Fruit fly (Drosophila melanogaster): ENCODE measurements around the gene Hibch.

The Hibch gene

DNA sequence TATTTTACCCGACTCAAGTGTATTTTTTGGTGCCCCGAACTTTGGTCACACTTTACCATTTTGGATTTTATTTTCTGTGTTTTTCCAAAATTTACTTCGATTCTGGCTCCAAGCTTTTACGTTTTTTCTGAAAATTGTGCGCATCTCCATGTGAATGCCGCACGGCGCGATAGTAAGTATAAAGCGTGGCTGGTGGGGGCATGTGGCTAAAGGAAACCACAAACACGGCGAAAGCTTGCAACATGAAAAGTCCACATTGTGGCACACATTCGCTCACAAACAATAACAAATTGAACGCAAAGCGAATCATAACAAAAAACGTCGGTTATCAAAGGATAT lies 36.3 kb upstream of the Hibch start, which contains the start of gene ear:
ear (plus strand) TSS at position 10 of the 339 bp plus-strand sequence.
- TF ChIP-seq MESR4 (GFP tag; optimal IDR thresholded peaks at IDR 0.05) (peak; percentile 87), CG4617 (GFP tag; optimal IDR thresholded peaks at IDR 0.05; ENCODE audit: borderline replicate concordance) (peak; percentile 82), CG17186 (GFP tag; optimal IDR thresholded peaks at IDR 0.05) (peak; percentile 55), MBD-R2 (GFP tag; IDR thresholded peaks at IDR 0.05) (peak; percentile 48), CG34422 (GFP tag; IDR thresholded peaks at IDR 0.05) (no peak), Hmx (GFP tag; optimal IDR thresholded peaks at IDR 0.05) (no peak), CG9797 (GFP tag; optimal IDR thresholded peaks at IDR 0.05) (peak; percentile 40), Dll (GFP tag; IDR thresholded peaks at IDR 0.05; ENCODE audit: partially characterized antibody) (0 out of 4 replicates have a peak, but pooled peaks have one; percentile 25), sens-2 (GFP tag; IDR thresholded peaks at IDR 0.05) (no peak), bbx (GFP tag; IDR thresholded peaks at IDR 0.05; ENCODE audit: partially characterized antibody) (0 out of 2 replicates have a peak, but pooled peaks have one; percentile 7), Med (GFP tag) (peak; percentile 11), ind (GFP tag; optimal IDR thresholded peaks at IDR 0.05) (no peak), bcd (GFP tag; optimal IDR thresholded peaks at IDR 0.05) (no peak), YL-1 (GFP tag; optimal IDR thresholded peaks at IDR 0.05) (no peak), Sin3A (optimal IDR thresholded peaks at IDR 0.05) (peak; percentile 0), mam (GFP tag; optimal IDR thresholded peaks at IDR 0.05) (no peak), Dad (GFP tag; optimal IDR thresholded peaks at IDR 0.05) (no peak), pzg (GFP tag; optimal IDR thresholded peaks at IDR 0.05) (peak; percentile 50), gfzf (GFP tag; optimal IDR thresholded peaks at IDR 0.05) (peak; percentile 81)

DNA sequence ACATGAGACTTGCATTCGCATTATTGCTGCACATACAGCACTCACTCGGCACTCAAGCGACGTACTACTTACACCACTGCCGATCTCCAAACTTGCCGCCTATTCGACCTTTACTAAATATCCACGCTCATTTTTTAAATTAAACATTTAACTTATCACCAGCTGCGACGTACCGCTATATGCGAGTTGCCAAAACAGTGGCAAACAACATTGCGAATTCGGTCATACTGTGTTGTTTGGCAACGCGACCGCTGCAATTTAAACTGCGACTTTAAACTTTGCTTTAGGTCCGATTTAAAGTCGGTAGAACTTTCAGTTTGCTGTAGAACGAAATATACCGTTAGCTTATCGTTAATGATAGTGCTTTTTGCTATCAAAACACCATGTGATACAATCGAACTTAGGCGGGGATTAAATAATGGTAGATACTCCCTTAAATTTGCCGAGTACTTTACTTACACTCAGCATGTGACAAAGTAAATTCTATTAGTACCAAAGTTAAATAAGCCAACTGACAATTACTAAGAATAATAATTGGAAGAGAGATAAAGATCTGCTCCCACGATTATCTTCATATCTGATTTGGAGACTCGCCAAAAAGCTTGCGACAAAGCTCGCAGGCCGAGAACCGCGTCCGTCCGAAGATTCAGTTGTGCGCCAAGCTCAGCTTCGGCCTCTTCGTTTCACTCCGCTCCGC lies 28.8 kb upstream of the Hibch start, which contains the start of the genes CG6236 and ea:
CG6236 (minus strand) TSS at position 187 of the 697 bp plus-strand sequence.
ea (plus strand) TSS at position 647 of the 697 bp plus-strand sequence.
- TF ChIP-seq CG15514 (GFP tag; optimal IDR thresholded peaks at IDR 0.05) (peak; percentile 62), vnd (GFP tag; IDR thresholded peaks at IDR 0.05; ENCODE audit: partially characterized antibody) (no peak), CG17186 (GFP tag; optimal IDR thresholded peaks at IDR 0.05) (peak; percentile 36), CG13296 (GFP tag; optimal IDR thresholded peaks at IDR 0.05) (peak; percentile 1), BtbVII (GFP tag; optimal IDR thresholded peaks at IDR 0.05) (no peak), ci (GFP tag; IDR thresholded peaks at IDR 0.05) (no peak), CG6854 (GFP tag; optimal IDR thresholded peaks at IDR 0.05) (peak; percentile 9), Sry-δ (GFP tag; optimal IDR thresholded peaks at IDR 0.05) (peak; percentile 30), Deaf1 (tag; optimal IDR thresholded peaks at IDR 0.05) (peak; percentile 77), CG14965 (GFP tag; optimal IDR thresholded peaks at IDR 0.05; ENCODE audit: borderline replicate concordance) (no peak), E2f2 (GFP tag; IDR thresholded peaks at IDR 0.05) (peak; percentile 40), CG4854 (GFP tag; optimal IDR thresholded peaks at IDR 0.05) (peak; percentile 99), CG4404 (GFP tag; IDR thresholded peaks at IDR 0.05) (no peak), CG3847 (GFP tag; IDR thresholded peaks at IDR 0.05) (no peak), CG1603 (tag; optimal IDR thresholded peaks at IDR 0.05) (peak; percentile 4), Dp (GFP tag; optimal IDR thresholded peaks at IDR 0.05) (peak; percentile 30), CG3995 (GFP tag; optimal IDR thresholded peaks at IDR 0.05) (peak; percentile 61), grn (GFP tag; optimal IDR thresholded peaks at IDR 0.05) (peak; percentile 78), Myb (GFP tag; optimal IDR thresholded peaks at IDR 0.05) (peak; percentile 61), gfzf (GFP tag; optimal IDR thresholded peaks at IDR 0.05) (peak; percentile 78), CG6683 (GFP tag; optimal IDR thresholded peaks at IDR 0.05) (no peak), MBD-R2 (GFP tag; IDR thresholded peaks at IDR 0.05) (0 out of 2 replicates have a peak, but pooled peaks have one; percentile 59), pros (GFP tag; optimal IDR thresholded peaks at IDR 0.05) (no peak), Sin3A (optimal IDR thresholded peaks at IDR 0.05) (peak; percentile 30), Med (GFP tag) (peak; percentile 43), CG9797 (GFP tag; optimal IDR thresholded peaks at IDR 0.05) (peak; percentile 65), pzg (GFP tag; optimal IDR thresholded peaks at IDR 0.05) (peak; percentile 79), CG13624 (GFP tag; optimal IDR thresholded peaks at IDR 0.05) (peak; percentile 61)
